Worm (Caenorhabditis elegans) whole organism, mixed stage, embryonic: ENCODE measurements around the gene pot-2.

Experiments used
- lin-13 ChIP-seq: fragments of 150-350 bp; optimal IDR thresholded peaks from 2 replicates; lab custom pipeline; 2014; ENCODE audit warnings: missing biosample characterization, missing genetic modification characterization
- nhr-76 ChIP-seq: sonication (generic microtip); optimal IDR thresholded peaks from 2 replicates; lab custom pipeline; 2017; ENCODE audit warnings: missing biosample characterization, missing genetic modification characterization
- snpc-4 ChIP-seq: fragments of 150-350 bp; optimal IDR thresholded peaks from 2 replicates; lab custom pipeline; 2014; ENCODE audit warnings: missing biosample characterization, missing genetic modification characterization
- tbx-8 ChIP-seq: fragments of 200-800 bp; sonication (Bioruptor generic); optimal IDR thresholded peaks from 2 replicates; lab custom pipeline; 2018; ENCODE audit warnings: mild to moderate bottlenecking, missing genetic modification characterization, moderate library complexity, missing compliant biosample characterization

DNA sequence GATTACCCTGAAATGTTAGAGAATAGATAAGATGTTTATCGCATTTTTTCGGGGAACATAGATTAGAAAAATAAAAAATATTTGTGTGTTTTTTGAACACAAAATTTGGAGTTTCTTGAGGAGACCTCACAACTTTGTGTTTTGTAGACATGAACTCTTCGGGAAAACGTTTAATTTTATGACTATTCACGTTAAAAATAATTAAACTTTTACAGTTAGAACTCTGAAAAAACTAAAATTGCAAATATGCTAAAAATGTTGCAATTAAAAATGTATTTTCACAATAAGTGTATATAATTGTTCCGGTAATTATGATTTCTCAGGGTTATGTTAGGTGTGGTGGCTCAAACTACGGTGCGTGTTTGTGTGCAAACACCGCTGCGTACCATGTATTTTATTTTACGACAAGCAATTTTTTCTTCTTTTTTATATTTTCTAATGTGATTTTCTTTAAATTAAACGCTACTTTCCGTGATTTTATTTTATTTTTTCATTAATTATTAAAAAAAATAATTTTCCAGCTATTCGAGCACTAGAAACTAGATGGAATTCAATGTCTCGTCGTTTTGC is 4.3 kb downstream of the pot-2 start, which contains the start of the genes F57C2.5 and spat-1:
- TF ChIP-seq lin-13 (tag; lab: Kevin White, UChicago) (peak; percentile 54), snpc-4 (tag; lab: Kevin White, UChicago) (no peak), nhr-76 (tag; lab: Kevin White, UChicago) (no peak), tbx-8 (GFP tag; lab: Kevin White, UChicago) (no peak)
